Worm (Caenorhabditis elegans) whole organism, young adult: ENCODE results near the gene pros-1.

ENCODE experiments used
- B0019.2 ChIP-seq: fragments of 200-800 bp; sonication (Bioruptor generic); conservative IDR thresholded peaks from 2 replicates; pipeline ENCODE4 v1.3.6; 2022; ENCODE audit warnings: missing genetic modification reagents, missing genetic modification characterization, missing compliant biosample characterization
- B0336.3 ChIP-seq: fragments of 200-800 bp; sonication (Bioruptor generic); IDR thresholded peaks from 2 replicates; pipeline ENCODE4 v1.3.6; 2022; ENCODE audit warnings: missing genetic modification characterization, missing compliant biosample characterization
- C17E4.6 ChIP-seq: fragments of 200-800 bp; sonication (Bioruptor generic); IDR thresholded peaks from 2 replicates; pipeline ENCODE4 v1.3.6; 2022; ENCODE audit warnings: missing genetic modification reagents, missing genetic modification characterization, missing compliant biosample characterization
- F39B2.1 ChIP-seq: fragments of 200-800 bp; sonication (Bioruptor generic); IDR thresholded peaks from 2 replicates; pipeline ENCODE4 v1.3.6; 2022; ENCODE audit warnings: missing genetic modification reagents, missing genetic modification characterization, missing compliant biosample characterization
- K12H6.12 ChIP-seq: fragments of 200-800 bp; sonication (Bioruptor generic); optimal IDR thresholded peaks from 2 replicates; lab custom pipeline; 2018; ENCODE audit warnings: mild to moderate bottlenecking, missing genetic modification characterization, missing compliant biosample characterization
- Y53G8AR.9 ChIP-seq: fragments of 200-800 bp; sonication (Bioruptor generic); conservative IDR thresholded peaks from 2 replicates; pipeline ENCODE4 v1.3.6; 2022; ENCODE audit warnings: missing genetic modification reagents, missing genetic modification characterization, missing compliant biosample characterization
- ZK185.1 ChIP-seq: sonication (generic microtip); optimal IDR thresholded peaks from 2 replicates; lab custom pipeline; 2016; ENCODE audit warnings: mild to moderate bottlenecking, missing genetic modification characterization, missing compliant biosample characterization; ENCODE audit not compliant: poor library complexity, severe bottlenecking
- ama-1 ChIP-seq, 3 experiments: fragments of 150-350 bp in 1 of 3; sonication (generic microtip) in 2 of 3; optimal IDR thresholded peaks; 2 replicates each; lab custom pipeline; 2014 to 2018; ENCODE audit warnings: missing biosample characterization in 2 of 3, missing genetic modification characterization in 2 of 3, missing genetic modification reagents in 2 of 3
- bed-1 ChIP-seq: fragments of 200-800 bp; sonication (Bioruptor generic); IDR thresholded peaks from 2 replicates; pipeline ENCODE4 v1.3.6; 2022; ENCODE audit warnings: missing genetic modification reagents, missing genetic modification characterization, missing compliant biosample characterization
- cebp-2 ChIP-seq: fragments of 200-800 bp; sonication (Bioruptor generic); IDR thresholded peaks from 2 replicates; pipeline ENCODE4 v1.3.6; 2022; ENCODE audit warnings: missing genetic modification characterization, missing compliant biosample characterization
- ceh-27 ChIP-seq: fragments of 200-800 bp; sonication (Bioruptor generic); optimal IDR thresholded peaks from 2 replicates; lab custom pipeline; 2018; ENCODE audit warnings: mild to moderate bottlenecking, missing genetic modification characterization, moderate library complexity, missing compliant biosample characterization
- ceh-91 ChIP-seq: fragments of 200-800 bp; sonication (Bioruptor generic); IDR thresholded peaks from 2 replicates; pipeline ENCODE4 v1.3.6; 2022; ENCODE audit warnings: missing genetic modification reagents, missing genetic modification characterization, missing compliant biosample characterization
- die-1 ChIP-seq: sonication (generic microtip); optimal IDR thresholded peaks from 2 replicates; lab custom pipeline; 2016; ENCODE audit warnings: missing genotype, mild to moderate bottlenecking, missing genetic modification characterization, missing compliant biosample characterization
- dpl-1 ChIP-seq: fragments of 150-350 bp; optimal IDR thresholded peaks from 2 replicates; lab custom pipeline; 2014; ENCODE audit warnings: missing biosample characterization, missing genetic modification reagents, missing genetic modification characterization
- efl-1 ChIP-seq: fragments of 150-350 bp; optimal IDR thresholded peaks from 2 replicates; lab custom pipeline; 2014; ENCODE audit warnings: missing biosample characterization, missing genetic modification reagents, missing genetic modification characterization
- egl-44 ChIP-seq: fragments of 200-800 bp; sonication (Bioruptor generic); IDR thresholded peaks from 2 replicates; pipeline ENCODE4 v1.3.6; 2022; ENCODE audit warnings: missing genetic modification reagents, missing genetic modification characterization, missing compliant biosample characterization
- fkh-3 ChIP-seq: sonication (generic microtip); optimal IDR thresholded peaks from 2 replicates; lab custom pipeline; 2016; ENCODE audit warnings: mild to moderate bottlenecking, missing genetic modification characterization, missing compliant biosample characterization
- him-1 ChIP-seq: sonication (generic microtip); optimal IDR thresholded peaks from 2 replicates; lab custom pipeline; 2016; ENCODE audit warnings: missing genotype, missing genetic modification reagents, missing genetic modification characterization, missing compliant biosample characterization
- hlh-12 ChIP-seq: sonication (generic microtip); optimal IDR thresholded peaks from 2 replicates; lab custom pipeline; 2016; ENCODE audit warnings: missing genetic modification characterization, missing compliant biosample characterization
- hrde-1 ChIP-seq: sonication (generic microtip); optimal IDR thresholded peaks from 2 replicates; lab custom pipeline; 2016; ENCODE audit warnings: missing genetic modification characterization, mild to moderate bottlenecking, missing compliant biosample characterization, moderate library complexity, missing genotype, missing genetic modification reagents, borderline replicate concordance
- hsf-1 ChIP-seq: fragments of 200-800 bp; sonication (Bioruptor generic); IDR thresholded peaks from 2 replicates; pipeline ENCODE4 v1.3.6; 2022; ENCODE audit warnings: missing genetic modification reagents, missing genetic modification characterization, missing compliant biosample characterization
- let-526 ChIP-seq: fragments of 200-800 bp; sonication (Bioruptor generic); IDR thresholded peaks from 2 replicates; pipeline ENCODE4 v1.3.6; 2022; ENCODE audit warnings: missing genetic modification reagents, missing genetic modification characterization, missing compliant biosample characterization
- lin-40 ChIP-seq: sonication (generic microtip); optimal IDR thresholded peaks from 2 replicates; lab custom pipeline; 2016; ENCODE audit warnings: missing genetic modification characterization, mild to moderate bottlenecking, missing compliant biosample characterization, missing genotype, missing genetic modification reagents
- lin-54 ChIP-seq: fragments of 200-800 bp; sonication (Bioruptor generic); optimal IDR thresholded peaks from 2 replicates; lab custom pipeline; 2018; ENCODE audit warnings: mild to moderate bottlenecking, missing genetic modification characterization, missing compliant biosample characterization
- lsy-27 ChIP-seq: sonication (generic microtip); optimal IDR thresholded peaks from 2 replicates; lab custom pipeline; 2017; ENCODE audit warnings: missing genetic modification characterization, mild to moderate bottlenecking, missing compliant biosample characterization, antibody characterized with exemption, missing genotype, borderline replicate concordance; ENCODE audit not compliant: insufficient read depth
- madf-10 ChIP-seq: sonication (generic microtip); optimal IDR thresholded peaks from 2 replicates; lab custom pipeline; 2016; ENCODE audit warnings: mild to moderate bottlenecking, missing genetic modification characterization, missing compliant biosample characterization
- mes-4 ChIP-seq: sonication (generic microtip); optimal IDR thresholded peaks from 2 replicates; lab custom pipeline; 2016; ENCODE audit warnings: missing genotype, missing genetic modification characterization, missing compliant biosample characterization
- nfyb-1 ChIP-seq: fragments of 200-800 bp; sonication (Bioruptor generic); IDR thresholded peaks from 2 replicates; pipeline ENCODE4 v1.3.6; 2022; ENCODE audit warnings: missing genetic modification reagents, missing genetic modification characterization, missing compliant biosample characterization
- nhr-179 ChIP-seq: sonication (generic microtip); optimal IDR thresholded peaks from 2 replicates; lab custom pipeline; 2016; ENCODE audit warnings: mild to moderate bottlenecking, missing genetic modification characterization, missing compliant biosample characterization
- nhr-80 ChIP-seq: sonication (generic microtip); optimal IDR thresholded peaks from 2 replicates; lab custom pipeline; 2016; ENCODE audit warnings: missing genetic modification characterization, missing compliant biosample characterization
- pha-4 ChIP-seq: fragments of 150-350 bp; sonication (generic microtip); optimal IDR thresholded peaks from 2 replicates; lab custom pipeline; 2014; ENCODE audit warnings: missing biosample characterization, missing genetic modification reagents, missing genetic modification characterization
- rec-8 ChIP-seq, 2 experiments: sonication (generic microtip); optimal IDR thresholded peaks; 2 replicates each; lab custom pipeline; 2016; ENCODE audit warnings: mild to moderate bottlenecking in 2 of 2, missing genetic modification characterization in 2 of 2, missing genetic modification reagents in 2 of 2, missing genotype in 2 of 2, missing biosample characterization in 1 of 2, missing compliant biosample characterization in 1 of 2, moderate library complexity in 1 of 2
- repo-1 ChIP-seq: sonication (generic microtip); optimal IDR thresholded peaks from 2 replicates; lab custom pipeline; 2017; ENCODE audit warnings: mild to moderate bottlenecking, missing genetic modification characterization, missing compliant biosample characterization
- sdz-38 ChIP-seq: sonication (generic microtip); optimal IDR thresholded peaks from 2 replicates; lab custom pipeline; 2016; ENCODE audit warnings: missing genotype, missing genetic modification characterization, missing compliant biosample characterization
- snpc-1.3 ChIP-seq: sonication (generic microtip); optimal IDR thresholded peaks from 2 replicates; lab custom pipeline; 2017; ENCODE audit warnings: missing genetic modification characterization, mild to moderate bottlenecking, missing compliant biosample characterization, antibody characterized with exemption, moderate library complexity, missing genotype, missing genetic modification reagents; ENCODE audit not compliant: insufficient read depth
- snpc-4 ChIP-seq, 5 experiments: fragments of 150-350 bp in 1 of 5; sonication (generic microtip) in 4 of 5; optimal IDR thresholded peaks; 2 replicates each; lab custom pipeline; 2014 to 2018; ENCODE audit warnings: missing genetic modification characterization in 5 of 5, missing biosample characterization in 3 of 5, antibody characterized with exemption in 2 of 5, mild to moderate bottlenecking in 2 of 5, missing compliant biosample characterization in 2 of 5, missing genotype in 2 of 5, moderate library complexity in 2 of 5, missing genetic modification reagents in 1 of 5
- sptf-2 ChIP-seq: fragments of 200-800 bp; sonication (Bioruptor generic); optimal IDR thresholded peaks from 2 replicates; lab custom pipeline; 2018; ENCODE audit warnings: mild to moderate bottlenecking, missing genetic modification characterization, missing compliant biosample characterization
- tlf-1 ChIP-seq: fragments of 200-800 bp; sonication (Bioruptor generic); optimal IDR thresholded peaks from 2 replicates; lab custom pipeline; 2018; ENCODE audit warnings: mild to moderate bottlenecking, missing genetic modification characterization, missing compliant biosample characterization
- unc-62 ChIP-seq: fragments of 150-350 bp; optimal IDR thresholded peaks from 2 replicates; lab custom pipeline; 2014; ENCODE audit warnings: missing biosample characterization, missing genetic modification reagents, missing genetic modification characterization
- xnd-1 ChIP-seq: sonication (generic microtip); optimal IDR thresholded peaks from 2 replicates; lab custom pipeline; 2016; ENCODE audit warnings: missing genotype, missing genetic modification reagents, missing genetic modification characterization, missing compliant biosample characterization
- zfh-2 ChIP-seq: fragments of 200-800 bp; sonication (Bioruptor generic); conservative IDR thresholded peaks from 2 replicates; pipeline ENCODE4 v1.3.6; 2022; ENCODE audit warnings: missing genetic modification reagents, missing genetic modification characterization, missing compliant biosample characterization
- ztf-18 ChIP-seq: sonication (generic microtip); optimal IDR thresholded peaks from 2 replicates; lab custom pipeline; 2016; ENCODE audit warnings: missing genotype, mild to moderate bottlenecking, missing genetic modification characterization, missing compliant biosample characterization
- ztf-25 ChIP-seq: fragments of 200-800 bp; sonication (Bioruptor generic); IDR thresholded peaks from 2 replicates; pipeline ENCODE4 v1.3.6; 2022; ENCODE audit warnings: missing genetic modification reagents, missing genetic modification characterization, missing compliant biosample characterization
- ztf-3 ChIP-seq: fragments of 200-800 bp; sonication (Bioruptor generic); optimal IDR thresholded peaks from 2 replicates; lab custom pipeline; 2018; ENCODE audit warnings: mild to moderate bottlenecking, missing genetic modification characterization, missing compliant biosample characterization
- ztf-6 ChIP-seq: fragments of 200-800 bp; sonication (Bioruptor generic); IDR thresholded peaks from 2 replicates; pipeline ENCODE4 v1.3.6; 2022; ENCODE audit warnings: missing genetic modification reagents, missing genetic modification characterization, missing compliant biosample characterization

pros-1 gene

ce11 chrIII:8066989-8067388 lies at the start of gene pros-1:
TSS of gene pros-1 (plus strand) at chrIII:8067289.
- TF ChIP-seq ZK185.1 (tag; lab: Kevin White, UChicago) = no peak
- TF ChIP-seq snpc-1.3 = no peak

ce11 chrIII:8020823-8021332 lies 46.2 kb upstream of the pros-1 start, which contains the start of gene lin-36:
TSS of gene lin-36 (minus strand) at chrIII:8020873.
- TF ChIP-seq ztf-18 (peak; percentile 71), efl-1 (GFP tag; lab: Kevin White, UChicago) (peak; percentile 14), madf-10 (peak; percentile 21), nhr-179 (tag; lab: Kevin White, UChicago) (no peak), lsy-27 (tag; lab: Kevin White, UChicago) (no peak), B0336.3 (GFP tag; lab: Robert Waterston, UW) (0 out of 2 replicates have a peak, but pooled peaks have one; percentile 21), ceh-27 (GFP tag; lab: Kevin White, UChicago) (peak; percentile 73), lin-54 (peak; percentile 74), nfyb-1 (GFP tag; lab: Robert Waterston, UW) (no peak), hlh-12 (tag; lab: Kevin White, UChicago) (no peak), ZK185.1 (tag; lab: Kevin White, UChicago) (peak; percentile 24), nhr-80 (tag; lab: Kevin White, UChicago) (peak; percentile 32), hsf-1 (GFP tag; lab: Robert Waterston, UW) (no peak), B0019.2 (no peak), ztf-3 (GFP tag; lab: Kevin White, UChicago) (no peak), sdz-38 (tag; lab: Kevin White, UChicago) (no peak), ama-1 (optimal IDR thresholded peaks at IDR 0.05; lab: Kevin White, UChicago) (no peak), ama-1 (GFP tag; optimal IDR thresholded peaks at IDR 0.05; lab: Kevin White, UChicago) (no peak), egl-44 (GFP tag; lab: Robert Waterston, UW) (no peak), him-1 (tag; lab: Kevin White, UChicago) (peak; percentile 35), pha-4 (peak; percentile 43), fkh-3 (tag; lab: Kevin White, UChicago) (no peak), ztf-25 (GFP tag; lab: Robert Waterston, UW) (no peak), K12H6.12 (tag; lab: Kevin White, UChicago) (peak; percentile 25), snpc-4 (GFP tag; optimal IDR thresholded peaks at IDR 0.05; lab: Kevin White, UChicago) (peak; percentile 23), snpc-4 (tag; optimal IDR thresholded peaks at IDR 0.05; lab: Kevin White, UChicago) (peak in 2 of 4 experiments; percentile 23 to 63), cebp-2 (no peak), die-1 (tag; lab: Kevin White, UChicago) (no peak), zfh-2 (no peak), let-526 (GFP tag; lab: Robert Waterston, UW) (no peak), xnd-1 (tag; lab: Kevin White, UChicago) (no peak), F39B2.1 (GFP tag; lab: Robert Waterston, UW) (no peak), sptf-2 (GFP tag; lab: Kevin White, UChicago) (no peak), mes-4 (no peak), hrde-1 (tag; lab: Kevin White, UChicago) (no peak), rec-8 (tag; optimal IDR thresholded peaks at IDR 0.05; lab: Kevin White, UChicago) (no peak), dpl-1 (GFP tag; lab: Kevin White, UChicago) (peak; percentile 61), bed-1 (GFP tag; lab: Robert Waterston, UW) (no peak), unc-62 (no peak), repo-1 (tag; lab: Kevin White, UChicago) (no peak), C17E4.6 (GFP tag; lab: Robert Waterston, UW) (0 out of 2 replicates have a peak, but pooled peaks have one; percentile 8), tlf-1 (GFP tag; lab: Kevin White, UChicago) (no peak), Y53G8AR.9 (no peak), lin-40 (tag; lab: Kevin White, UChicago) (no peak), ceh-91 (GFP tag; lab: Robert Waterston, UW) (peak; percentile 28; the same call in 1 of the 2 replicates), ztf-6 (no peak)
